Worm (Caenorhabditis elegans) whole organism, L1 larva: ENCODE results near the gene T26E4.4.
"Not testable (repeated sequence)": the region's sequence is repeated elsewhere in the genome, so short reads cannot be mapped to it uniquely, and the experiment has no call there.

ENCODE experiments used
- C34B4.2 ChIP-seq: sonication (generic microtip); optimal IDR thresholded peaks from 2 replicates; lab custom pipeline; 2017; ENCODE audit warnings: mild to moderate bottlenecking, missing genetic modification characterization, missing compliant biosample characterization
- F16B12.6 ChIP-seq: fragments of 150-350 bp; optimal IDR thresholded peaks from 2 replicates; lab custom pipeline; 2014; ENCODE audit warnings: missing biosample characterization, missing genetic modification characterization
- alr-1 ChIP-seq: fragments of 200-800 bp; sonication (Bioruptor generic); optimal IDR thresholded peaks from 2 replicates; lab custom pipeline; 2018; ENCODE audit warnings: borderline replicate concordance, mild to moderate bottlenecking, missing genetic modification characterization, missing compliant biosample characterization
- ama-1 ChIP-seq: fragments of 150-350 bp; optimal IDR thresholded peaks from 2 replicates; lab custom pipeline; 2014
- ceh-82 ChIP-seq, 3 experiments: fragments of 150-350 bp in 1 of 3; sonication (generic microtip) in 2 of 3; optimal IDR thresholded peaks; 2 replicates each; lab custom pipeline; 2014 to 2017; ENCODE audit warnings: missing biosample characterization in 3 of 3, missing genetic modification characterization in 3 of 3
- ceh-88 ChIP-seq: fragments of 200-800 bp; sonication (Bioruptor generic); IDR thresholded peaks from 2 replicates; pipeline ENCODE4 v1.3.6; 2022; ENCODE audit warnings: missing genetic modification characterization, missing compliant biosample characterization
- dpl-1 ChIP-seq, 3 experiments: fragments of 150-350 bp in 2 of 3; sonication (generic microtip) in 1 of 3; optimal IDR thresholded peaks; 2 replicates each; lab custom pipeline; 2014 to 2017; ENCODE audit warnings: missing biosample characterization in 3 of 3, missing genetic modification characterization in 3 of 3, missing genetic modification reagents in 3 of 3
- dsc-1 ChIP-seq: sonication (generic microtip); optimal IDR thresholded peaks from 2 replicates; lab custom pipeline; 2016; ENCODE audit warnings: mild to moderate bottlenecking, missing genetic modification characterization, missing compliant biosample characterization
- efl-1 ChIP-seq, 4 experiments: fragments of 150-350 bp; optimal IDR thresholded peaks in 3 of 4; peaks in 1 of 4; 1 replicate in 1 of 4; 2 replicates in 3 of 4; lab custom pipeline; 2014; ENCODE audit warnings: missing biosample characterization in 2 of 4, missing genetic modification characterization in 2 of 4, missing genetic modification reagents in 2 of 4
- egl-27 ChIP-seq, 2 experiments: fragments of 150-350 bp in 1 of 2; sonication (generic microtip); optimal IDR thresholded peaks; 3 replicates each; lab custom pipeline; 2017 to 2018; ENCODE audit warnings: missing biosample characterization in 2 of 2, missing genetic modification characterization in 2 of 2, missing genetic modification reagents in 2 of 2
- elt-2 ChIP-seq: sonication (generic microtip); optimal IDR thresholded peaks from 2 replicates; lab custom pipeline; 2016; ENCODE audit warnings: missing genetic modification characterization, mild to moderate bottlenecking, inconsistent platforms, missing compliant biosample characterization, missing genetic modification reagents
- elt-3 ChIP-seq, 6 experiments: fragments of 150-350 bp in 1 of 6; sonication (generic microtip); optimal IDR thresholded peaks; 2 replicates each; lab custom pipeline; 2017 to 2018; ENCODE audit warnings: missing biosample characterization in 6 of 6, missing genetic modification characterization in 6 of 6, inconsistent platforms in 1 of 6
- fkh-10 ChIP-seq: sonication (generic microtip); optimal IDR thresholded peaks from 2 replicates; lab custom pipeline; 2017; ENCODE audit warnings: missing biosample characterization, missing genetic modification reagents, missing genetic modification characterization
- fkh-4 ChIP-seq: sonication (generic microtip); optimal IDR thresholded peaks from 2 replicates; lab custom pipeline; 2016; ENCODE audit warnings: missing compliant biosample characterization, missing genetic modification characterization, borderline replicate concordance
- fkh-8 ChIP-seq: sonication (generic microtip); optimal IDR thresholded peaks from 2 replicates; lab custom pipeline; 2016; ENCODE audit warnings: mild to moderate bottlenecking, missing genetic modification characterization, missing compliant biosample characterization
- fos-1 ChIP-seq: fragments of 150-350 bp; optimal IDR thresholded peaks from 2 replicates; lab custom pipeline; 2014; ENCODE audit warnings: missing biosample characterization, missing genetic modification characterization
- grh-1 ChIP-seq: fragments of 200-800 bp; sonication (Bioruptor generic); IDR thresholded peaks from 2 replicates; pipeline ENCODE4 v1.3.6; 2022; ENCODE audit warnings: missing genetic modification reagents, missing genetic modification characterization, missing compliant biosample characterization
- hlh-17 ChIP-seq: fragments of 200-800 bp; sonication (Bioruptor generic); optimal IDR thresholded peaks from 2 replicates; lab custom pipeline; 2018; ENCODE audit warnings: missing genetic modification characterization, mild to moderate bottlenecking, missing compliant biosample characterization, moderate library complexity, borderline replicate concordance
- isw-1 ChIP-seq: fragments of 200-800 bp; sonication (Bioruptor generic); IDR thresholded peaks from 2 replicates; pipeline ENCODE4 v1.3.6; 2022; ENCODE audit warnings: missing genetic modification characterization, missing compliant biosample characterization
- lin-13 ChIP-seq: fragments of 150-350 bp; optimal IDR thresholded peaks from 2 replicates; lab custom pipeline; 2014; ENCODE audit warnings: missing biosample characterization, missing genetic modification reagents, missing genetic modification characterization
- lin-14 ChIP-seq: fragments of 200-800 bp; sonication (Bioruptor generic); optimal IDR thresholded peaks from 2 replicates; lab custom pipeline; 2018; ENCODE audit warnings: mild to moderate bottlenecking, missing genetic modification characterization, moderate library complexity, missing compliant biosample characterization
- lin-15B ChIP-seq: fragments of 150-350 bp; sonication (generic microtip); optimal IDR thresholded peaks from 3 replicates; lab custom pipeline; 2014; ENCODE audit warnings: missing biosample characterization, missing genetic modification characterization
- lir-3 ChIP-seq: sonication (generic microtip); optimal IDR thresholded peaks from 2 replicates; lab custom pipeline; 2016; ENCODE audit warnings: mild to moderate bottlenecking, missing genetic modification characterization, moderate library complexity, missing compliant biosample characterization; ENCODE audit not compliant: poor library complexity
- mab-9 ChIP-seq: fragments of 200-800 bp; sonication (Bioruptor generic); IDR thresholded peaks from 2 replicates; pipeline ENCODE4 v1.3.6; 2022; ENCODE audit warnings: missing genetic modification reagents, missing genetic modification characterization, missing compliant biosample characterization
- mdl-1 ChIP-seq, 2 experiments: fragments of 150-350 bp; optimal IDR thresholded peaks; 2 replicates each; lab custom pipeline; 2014 to 2017; ENCODE audit warnings: missing biosample characterization in 2 of 2, missing genetic modification characterization in 2 of 2, inconsistent platforms in 1 of 2
- mep-1 ChIP-seq: fragments of 150-350 bp; optimal IDR thresholded peaks from 2 replicates; lab custom pipeline; 2014; ENCODE audit warnings: missing biosample characterization, missing genetic modification characterization
- nhr-11 ChIP-seq: fragments of 150-350 bp; optimal IDR thresholded peaks from 2 replicates; lab custom pipeline; 2014; ENCODE audit warnings: missing biosample characterization, missing genetic modification characterization
- nhr-19 ChIP-seq: fragments of 200-800 bp; sonication (Bioruptor generic); conservative IDR thresholded peaks from 2 replicates; pipeline ENCODE4 v1.3.6; 2022; ENCODE audit warnings: missing genetic modification characterization, missing compliant biosample characterization
- nhr-20 ChIP-seq: sonication (generic microtip); optimal IDR thresholded peaks from 2 replicates; lab custom pipeline; 2016; ENCODE audit warnings: mild to moderate bottlenecking, missing genetic modification characterization, missing compliant biosample characterization
- nhr-237 ChIP-seq: fragments of 150-350 bp; optimal IDR thresholded peaks from 2 replicates; lab custom pipeline; 2014; ENCODE audit warnings: missing biosample characterization, missing genetic modification characterization
- nhr-47 ChIP-seq: sonication (generic microtip); optimal IDR thresholded peaks from 2 replicates; lab custom pipeline; 2016; ENCODE audit warnings: mild to moderate bottlenecking, missing genetic modification characterization, moderate library complexity, missing compliant biosample characterization
- nhr-76 ChIP-seq: sonication (generic microtip); optimal IDR thresholded peaks from 2 replicates; lab custom pipeline; 2017; ENCODE audit warnings: missing biosample characterization, missing genetic modification characterization
- nhr-84 ChIP-seq: sonication (generic microtip); optimal IDR thresholded peaks from 2 replicates; lab custom pipeline; 2017; ENCODE audit warnings: missing biosample characterization, missing genetic modification characterization
- nhr-90 ChIP-seq: sonication (generic microtip); optimal IDR thresholded peaks from 2 replicates; lab custom pipeline; 2016; ENCODE audit warnings: mild to moderate bottlenecking, missing genetic modification characterization, missing compliant biosample characterization; ENCODE audit not compliant: poor library complexity
- pag-3 ChIP-seq: sonication (generic microtip); optimal IDR thresholded peaks from 2 replicates; lab custom pipeline; 2017; ENCODE audit warnings: missing genetic modification characterization, mild to moderate bottlenecking, missing compliant biosample characterization, antibody characterized with exemption, borderline replicate concordance; ENCODE audit not compliant: insufficient read depth
- rnt-1 ChIP-seq: sonication (generic microtip); optimal IDR thresholded peaks from 2 replicates; lab custom pipeline; 2016; ENCODE audit warnings: mild to moderate bottlenecking, missing genetic modification characterization, moderate library complexity, missing compliant biosample characterization
- snu-23 ChIP-seq: sonication (generic microtip); optimal IDR thresholded peaks from 2 replicates; lab custom pipeline; 2016; ENCODE audit warnings: missing genetic modification characterization, missing compliant biosample characterization
- sup-37 ChIP-seq: fragments of 200-800 bp; sonication (Bioruptor generic); optimal IDR thresholded peaks from 2 replicates; lab custom pipeline; 2018; ENCODE audit warnings: mild to moderate bottlenecking, missing genetic modification characterization, missing compliant biosample characterization
- swsn-7 ChIP-seq: sonication (generic microtip); optimal IDR thresholded peaks from 2 replicates; lab custom pipeline; 2016; ENCODE audit warnings: missing genetic modification characterization, missing compliant biosample characterization
- unc-130 ChIP-seq: fragments of 150-350 bp; optimal IDR thresholded peaks from 2 replicates; lab custom pipeline; 2017; ENCODE audit warnings: missing biosample characterization, missing genetic modification characterization, inconsistent platforms
- xbp-1 ChIP-seq: sonication (generic microtip); optimal IDR thresholded peaks from 2 replicates; lab custom pipeline; 2016; ENCODE audit warnings: missing genetic modification characterization, missing compliant biosample characterization
- zip-4 ChIP-seq: fragments of 200-800 bp; sonication (Bioruptor generic); optimal IDR thresholded peaks from 2 replicates; lab custom pipeline; 2018; ENCODE audit warnings: mild to moderate bottlenecking, missing genetic modification characterization, moderate library complexity, missing compliant biosample characterization
- ztf-11 ChIP-seq, 2 experiments: sonication (generic microtip); optimal IDR thresholded peaks; 2 replicates each; lab custom pipeline; 2016 to 2017; ENCODE audit warnings: missing genetic modification characterization in 2 of 2, missing biosample characterization in 1 of 2, missing compliant biosample characterization in 1 of 2
- ztf-4 ChIP-seq: fragments of 150-350 bp; optimal IDR thresholded peaks from 2 replicates; lab custom pipeline; 2014; ENCODE audit warnings: missing biosample characterization, missing genetic modification characterization

Gene T26E4.4

ce11 chrV:15803079-15803478, 10.8 kb upstream of the T26E4.4 start, which contains the start of gene srd-27:
Gene srd-27, plus strand, starts transcription at chrV:15803379.
- not testable (repeated sequence) for TF ChIP-seq fkh-8 (tag; lab: Kevin White, UChicago); mab-9 (GFP tag; lab: Robert Waterston, UW); nhr-11

- TF ChIP-seq swsn-7 (tag; lab: Kevin White, UChicago); lin-15B (tag; lab: Kevin White, UChicago); ceh-82 (tag; optimal IDR thresholded peaks at IDR 0.05; lab: Kevin White, UChicago): not testable (repeated sequence)
These were observed 10.3 kb upstream of the T26E4.4 start, which contains the start of gene T26E4.9 for ce11 chrV:15802623-15803022. Gene T26E4.9, minus strand, starts transcription at chrV:15802723.

ce11 chrV:15798108-15798507, 5.8 kb upstream of the T26E4.4 start, which contains the start of gene T26E4.10:
Gene T26E4.10, minus strand, starts transcription at chrV:15798208.
- TF ChIP-seq xbp-1 (tag; lab: Kevin White, UChicago) (no peak), nhr-11 (no peak), efl-1 (optimal IDR thresholded peaks at IDR 0.05; lab: Kevin White, UChicago) (no peak), efl-1 (GFP tag; optimal IDR thresholded peaks at IDR 0.05 in 1 of 2; lab: Kevin White, UChicago) (no peak), lir-3 (tag; lab: Kevin White, UChicago) (no peak), ztf-11 (tag; optimal IDR thresholded peaks at IDR 0.05; lab: Kevin White, UChicago) (no peak), nhr-20 (tag; lab: Kevin White, UChicago) (no peak), nhr-47 (tag; lab: Kevin White, UChicago) (no peak), zip-4 (GFP tag; lab: Kevin White, UChicago) (no peak), ceh-82 (tag; optimal IDR thresholded peaks at IDR 0.05; lab: Kevin White, UChicago) (no peak), rnt-1 (no peak), isw-1 (GFP tag; lab: Robert Waterston, UW) (no peak), pag-3 (tag; lab: Kevin White, UChicago) (no peak), mab-9 (GFP tag; lab: Robert Waterston, UW) (no peak)

- TF ChIP-seq nhr-76 (no peak), sup-37 (GFP tag; lab: Kevin White, UChicago) (no peak), dpl-1 (GFP tag; optimal IDR thresholded peaks at IDR 0.05; lab: Kevin White, UChicago) (no peak), nhr-20 (tag; lab: Kevin White, UChicago) (no peak), swsn-7 (tag; lab: Kevin White, UChicago) (no peak), lin-14 (no peak), lin-13 (GFP tag; lab: Kevin White, UChicago) (no peak), nhr-237 (no peak), ceh-88 (no peak), lir-3 (tag; lab: Kevin White, UChicago) (no peak), elt-2 (no peak), fkh-8 (tag; lab: Kevin White, UChicago) (no peak), fkh-10 (no peak), fos-1 (tag; lab: Kevin White, UChicago) (no peak), nhr-19 (GFP tag; lab: Robert Waterston, UW) (no peak), ztf-4 (no peak), snu-23 (GFP tag; lab: Kevin White, UChicago) (no peak), hlh-17 (GFP tag; lab: Kevin White, UChicago) (no peak), egl-27 (tag; optimal IDR thresholded peaks at IDR 0.05; lab: Kevin White, UChicago) (no peak), grh-1 (GFP tag; lab: Robert Waterston, UW) (no peak)
These were observed 3.8 kb upstream of the T26E4.4 start, which contains the start of gene nhr-223 for ce11 chrV:15796087-15796486. Gene nhr-223, plus strand, starts transcription at chrV:15796387.

ce11 chrV:15793270-15793669, 961 bp upstream of the T26E4.4 start, which contains the start of gene T26E4.7:
Gene T26E4.7, plus strand, starts transcription at chrV:15793570.
- TF ChIP-seq elt-3 (tag; optimal IDR thresholded peaks at IDR 0.05; lab: Kevin White, UChicago), result no peak
- no peak for TF ChIP-seq mdl-1 (tag; optimal IDR thresholded peaks at IDR 0.05; lab: Kevin White, UChicago)
- no peak for TF ChIP-seq ama-1
- TF ChIP-seq nhr-90, result no peak
- no peak for TF ChIP-seq mep-1 (tag; lab: Kevin White, UChicago)
- TF ChIP-seq fkh-4, result no peak
- no peak for TF ChIP-seq nhr-84 (tag; lab: Kevin White, UChicago)
- no peak for TF ChIP-seq F16B12.6
- TF ChIP-seq dsc-1 (tag; lab: Kevin White, UChicago), result no peak
- TF ChIP-seq unc-130, result no peak
- TF ChIP-seq C34B4.2, result no peak
- no peak for TF ChIP-seq alr-1
- no peak for TF ChIP-seq egl-27 (tag; optimal IDR thresholded peaks at IDR 0.05; lab: Kevin White, UChicago)
- TF ChIP-seq snu-23 (GFP tag; lab: Kevin White, UChicago), result no peak
